Fruit fly (Drosophila melanogaster): Measurements from ENCODE around the gene CG13794.

Gene CG13794

DNA sequence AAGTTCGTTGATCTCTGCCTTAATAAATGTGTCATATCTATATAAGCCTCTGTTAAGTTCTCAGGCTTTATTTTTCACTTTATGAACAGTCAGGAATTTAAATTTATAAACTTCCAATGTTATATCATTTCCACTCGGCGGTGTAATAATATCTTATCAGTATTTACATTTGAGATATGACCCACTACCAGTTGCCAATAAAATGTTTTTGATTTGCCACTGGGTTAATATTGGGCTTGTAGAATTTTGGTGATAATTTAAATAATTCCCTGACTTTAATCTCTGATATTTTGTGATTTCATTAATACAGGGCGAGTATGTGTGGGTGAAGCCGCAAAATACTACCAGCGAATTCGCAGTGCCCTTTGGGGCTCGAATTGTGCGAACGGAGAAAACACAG, 42.3 kb downstream of the CG13794 start:
- no peak for TF ChIP-seq HLH106 (tag; optimal IDR thresholded peaks at IDR 0.05)
- no peak for TF ChIP-seq psq (GFP tag; optimal IDR thresholded peaks at IDR 0.05)
- no peak for TF ChIP-seq Jra (GFP tag; optimal IDR thresholded peaks at IDR 0.05)
- no peak for TF ChIP-seq Vsx2 (GFP tag; optimal IDR thresholded peaks at IDR 0.05; ENCODE audit: partially characterized antibody)
- no peak for TF ChIP-seq foxo (GFP tag; optimal IDR thresholded peaks at IDR 0.05)
- TF ChIP-seq br (GFP tag; optimal IDR thresholded peaks at IDR 0.05), result no peak
- no peak for TF ChIP-seq fru (GFP tag; optimal IDR thresholded peaks at IDR 0.05)
- no peak for TF ChIP-seq usp (GFP tag; optimal IDR thresholded peaks at IDR 0.05)

DNA sequence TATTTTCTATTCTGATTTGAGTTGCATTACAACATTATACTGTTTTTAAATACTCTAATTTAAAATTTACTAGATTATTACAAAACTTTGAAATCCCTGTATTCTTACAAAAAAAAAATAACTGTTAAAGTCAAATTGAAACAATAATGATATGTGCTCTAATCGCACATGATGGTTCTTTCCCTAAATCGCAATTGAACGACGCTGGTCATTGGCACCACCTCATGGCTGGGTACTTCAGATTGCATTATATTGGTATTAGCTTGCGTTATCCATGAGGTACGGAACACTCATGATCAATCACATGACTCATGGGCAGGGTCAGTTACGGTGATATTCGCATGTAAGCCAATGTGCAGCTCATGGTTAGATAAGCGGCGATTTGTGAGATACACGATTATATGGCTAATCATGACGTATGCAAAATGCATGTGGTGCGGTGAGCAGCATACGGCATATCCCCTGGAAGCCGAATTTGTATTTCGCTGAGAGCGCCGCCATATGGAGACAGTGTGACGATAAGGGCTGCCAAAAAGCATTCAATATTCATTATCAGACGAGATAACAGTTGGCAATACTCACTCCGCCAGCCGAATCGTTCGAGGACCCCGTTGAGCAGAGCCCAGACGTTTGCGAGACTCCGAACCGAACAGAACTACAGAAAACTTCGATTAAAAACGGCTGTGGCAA, 44.4 kb downstream of the CG13794 start:
- TF ChIP-seq rgr (GFP tag; optimal IDR thresholded peaks at IDR 0.05), result peak; percentile 43
- peak; percentile 26 for TF ChIP-seq Dif (GFP tag; optimal IDR thresholded peaks at IDR 0.05; ENCODE audit: partially characterized antibody)
- TF ChIP-seq h (GFP tag; optimal IDR thresholded peaks at IDR 0.05), result peak; percentile 46
- peak; percentile 19 for TF ChIP-seq Hr83 (GFP tag; optimal IDR thresholded peaks at IDR 0.05; ENCODE audit: poor library complexity, severe bottlenecking)
- peak; percentile 32 for TF ChIP-seq Jra (GFP tag; optimal IDR thresholded peaks at IDR 0.05)
- no peak for TF ChIP-seq N (GFP tag; optimal IDR thresholded peaks at IDR 0.05)
- peak; percentile 15 for TF ChIP-seq br (GFP tag; optimal IDR thresholded peaks at IDR 0.05)
- TF ChIP-seq Vsx2 (GFP tag; optimal IDR thresholded peaks at IDR 0.05; ENCODE audit: partially characterized antibody), result peak; percentile 87
- TF ChIP-seq Rel (GFP tag; optimal IDR thresholded peaks at IDR 0.05), result no peak
- TF ChIP-seq Rel (tag; optimal IDR thresholded peaks at IDR 0.05), result peak; percentile 99
- TF ChIP-seq pan (optimal IDR thresholded peaks at IDR 0.05), result no peak

DNA sequence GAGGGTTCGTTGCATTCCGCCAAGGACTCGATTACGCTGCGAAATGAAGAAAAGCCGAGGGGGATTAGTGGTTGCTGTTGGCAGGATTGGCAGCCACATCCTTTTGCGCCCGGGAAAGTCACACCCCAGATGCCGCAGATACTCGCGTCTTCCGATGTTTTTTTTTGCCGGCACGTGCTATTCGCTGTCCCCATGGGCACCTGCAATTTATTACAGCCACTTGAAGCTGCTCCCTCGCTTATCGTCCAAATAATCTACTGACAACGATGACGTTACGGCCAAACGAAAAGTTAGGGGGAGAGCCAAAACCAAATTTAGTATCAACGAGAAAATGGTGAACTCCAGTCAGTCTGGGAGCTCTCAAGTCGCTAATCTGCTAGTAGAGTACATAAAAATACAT, 45.6 kb downstream of the CG13794 start:
- no peak for TF ChIP-seq dsf (GFP tag; optimal IDR thresholded peaks at IDR 0.05; ENCODE audit: borderline replicate concordance)
- no peak for TF ChIP-seq Rel (GFP tag; optimal IDR thresholded peaks at IDR 0.05)
- peak; percentile 43 for TF ChIP-seq Rel (tag; optimal IDR thresholded peaks at IDR 0.05)

dm6 chr2L:7675754-7676178, 46.9 kb downstream of the CG13794 start:
- TF ChIP-seq Hnf4 (GFP tag; optimal IDR thresholded peaks at IDR 0.05) (no peak), Rel (GFP tag; optimal IDR thresholded peaks at IDR 0.05) (no peak), Rel (tag; optimal IDR thresholded peaks at IDR 0.05) (peak; percentile 82)

- TF ChIP-seq Abd-B (GFP tag; optimal IDR thresholded peaks at IDR 0.05), result no peak
- no peak for TF ChIP-seq jim (GFP tag; optimal IDR thresholded peaks at IDR 0.05)
- TF ChIP-seq ey (GFP tag; optimal IDR thresholded peaks at IDR 0.05), result no peak
- TF ChIP-seq Hr78 (GFP tag; optimal IDR thresholded peaks at IDR 0.05), result no peak
- TF ChIP-seq dl (GFP tag; optimal IDR thresholded peaks at IDR 0.05; ENCODE audit: insufficient read depth in 1 of 2, partially characterized antibody in 2 of 2), result no peak
Measured at dm6 chr2L:7675028-7675749, 47.4 kb downstream of the CG13794 start, which contains the start of gene Slob. Slob (minus strand) TSS chr2L:7675078.

Data from whole organism, wandering third instar larva.